Worm (Caenorhabditis elegans): ENCODE results near the gene mtch-1.

DNA sequence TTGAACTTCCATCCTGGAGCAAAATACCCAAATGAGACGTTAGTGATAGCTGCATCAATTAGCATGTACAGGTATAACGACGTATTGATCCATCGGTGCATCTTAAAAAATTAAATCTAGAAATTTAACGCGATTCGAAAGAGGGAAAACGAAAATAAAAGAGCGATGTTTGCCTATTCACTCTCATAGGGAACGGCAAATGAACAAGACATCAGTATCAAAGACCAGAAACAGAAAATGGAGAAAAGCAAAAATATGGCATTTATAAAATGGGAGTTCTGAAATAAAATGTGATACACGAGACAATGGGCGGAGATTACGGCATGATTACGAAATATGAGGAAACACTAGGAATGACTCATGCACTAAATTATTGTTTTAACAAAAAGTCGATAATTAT, 17.6 kb downstream of the mtch-1 start, which contains the start of gene haf-2:
- no peak for TF ChIP-seq B0310.2 (tag; optimal IDR thresholded peaks at IDR 0.05)
- no peak for TF ChIP-seq pes-1 (GFP tag; IDR thresholded peaks at IDR 0.05)
- no peak for TF ChIP-seq scrt-1 (GFP tag; IDR thresholded peaks at IDR 0.05)
- no peak for TF ChIP-seq tbx-11 (GFP tag; IDR thresholded peaks at IDR 0.05)
- no peak for TF ChIP-seq ama-1 (optimal IDR thresholded peaks at IDR 0.05)
- no peak for TF ChIP-seq hnd-1 (tag; optimal IDR thresholded peaks at IDR 0.05)
- no peak for TF ChIP-seq sea-1 (GFP tag; conservative IDR thresholded peaks at IDR 0.05)
- TF ChIP-seq F13C5.2 (tag; optimal IDR thresholded peaks at IDR 0.05), result no peak
- no peak for TF ChIP-seq flt-1 (GFP tag; IDR thresholded peaks at IDR 0.05)
- no peak for TF ChIP-seq ceh-36 (tag; optimal IDR thresholded peaks at IDR 0.05)
- TF ChIP-seq tra-4 (tag; optimal IDR thresholded peaks at IDR 0.05), result no peak

Data from whole organism, early embryonic.